Worm (Caenorhabditis elegans): ENCODE results near the gene srbc-77.

DNA sequence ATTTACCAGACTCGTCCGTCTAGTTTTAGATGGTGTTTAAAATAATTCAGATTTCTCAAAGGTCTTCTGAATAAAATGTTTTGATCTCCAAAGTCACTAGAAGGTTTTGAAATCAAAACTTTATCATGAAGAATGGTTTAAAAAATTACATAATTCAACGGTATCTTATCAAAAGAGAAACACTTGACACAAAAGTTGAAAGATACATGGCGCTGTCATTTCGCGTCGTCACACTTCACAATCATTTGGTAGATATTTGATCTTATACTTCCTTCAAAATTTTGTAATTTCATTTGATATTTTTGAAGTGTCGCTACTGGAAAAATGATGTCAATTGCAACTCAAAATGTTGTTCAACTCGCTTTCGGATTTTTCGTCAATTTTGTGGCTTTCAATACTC, 27.1 kb downstream of the srbc-77 start, which contains the start of gene F36G9.3:
- no peak for TF ChIP-seq tra-4 (tag; optimal IDR thresholded peaks at IDR 0.05)
- no peak for TF ChIP-seq ama-1 (optimal IDR thresholded peaks at IDR 0.05)
- no peak for TF ChIP-seq ceh-36 (tag; optimal IDR thresholded peaks at IDR 0.05)
- TF ChIP-seq flt-1 (GFP tag; IDR thresholded peaks at IDR 0.05): no peak
- TF ChIP-seq tbx-11 (GFP tag; IDR thresholded peaks at IDR 0.05): no peak
- TF ChIP-seq scrt-1 (GFP tag; IDR thresholded peaks at IDR 0.05): no peak
- TF ChIP-seq hnd-1 (tag; optimal IDR thresholded peaks at IDR 0.05): no peak
- TF ChIP-seq pes-1 (GFP tag; IDR thresholded peaks at IDR 0.05): no peak
- TF ChIP-seq tbx-37 (GFP tag; conservative IDR thresholded peaks at IDR 0.05): no peak
- no peak for TF ChIP-seq aly-1 (tag; optimal IDR thresholded peaks at IDR 0.05)
- no peak for TF ChIP-seq F13C5.2 (tag; optimal IDR thresholded peaks at IDR 0.05)
